Worm (Caenorhabditis elegans): ENCODE data around the gene F49E10.2.

The F49E10.2 gene

DNA sequence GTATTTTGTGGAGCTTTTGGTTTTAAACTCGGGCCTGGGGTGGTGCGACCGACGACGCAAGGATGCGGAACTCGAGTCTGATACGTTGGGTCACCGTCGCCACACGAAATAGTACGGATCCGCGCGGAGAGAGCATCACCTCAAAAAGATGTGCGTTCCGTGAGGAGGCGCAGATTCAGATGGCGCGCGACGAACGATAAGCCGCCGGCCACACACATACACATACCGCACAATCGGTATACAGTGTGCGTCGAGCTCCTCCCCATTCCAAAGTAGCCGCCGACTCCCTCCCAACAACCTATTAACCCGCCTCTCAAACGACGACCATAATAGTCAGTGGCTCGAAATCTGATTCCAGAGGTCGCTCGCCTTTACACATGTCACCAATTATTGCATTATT lies at the start of gene F49E10.2:
Gene F49E10.2, plus strand, starts transcription at position 301 of the 400 bp plus-strand sequence.
- TF ChIP-seq sox-4 (tag; optimal IDR thresholded peaks at IDR 0.05) (no peak), ceh-30 (tag; optimal IDR thresholded peaks at IDR 0.05) (no peak), nhr-232 (tag; optimal IDR thresholded peaks at IDR 0.05) (no peak), elt-2 (tag; optimal IDR thresholded peaks at IDR 0.05) (no peak), ceh-6 (GFP tag; optimal IDR thresholded peaks at IDR 0.05) (no peak), K02D7.2 (tag; optimal IDR thresholded peaks at IDR 0.05) (no peak), pag-3 (tag; optimal IDR thresholded peaks at IDR 0.05; ENCODE audit: borderline replicate concordance) (no peak), rnt-1 (tag; optimal IDR thresholded peaks at IDR 0.05) (no peak), zip-5 (tag; optimal IDR thresholded peaks at IDR 0.05) (no peak), tbx-7 (tag; optimal IDR thresholded peaks at IDR 0.05) (no peak), sox-2 (GFP tag; IDR thresholded peaks at IDR 0.05) (no peak), ztf-16 (tag; optimal IDR thresholded peaks at IDR 0.05) (no peak)

- TF ChIP-seq tbx-7 (tag; optimal IDR thresholded peaks at IDR 0.05) (peak; percentile 30), fkh-6 (tag; optimal IDR thresholded peaks at IDR 0.05) (peak; percentile 33), nfya-1 (tag; optimal IDR thresholded peaks at IDR 0.05) (peak; percentile 92), dve-1 (tag; optimal IDR thresholded peaks at IDR 0.05) (peak; percentile 97), pag-3 (tag; optimal IDR thresholded peaks at IDR 0.05; ENCODE audit: borderline replicate concordance) (no peak), fkh-10 (GFP tag; optimal IDR thresholded peaks at IDR 0.05) (no peak), eyg-1 (tag; optimal IDR thresholded peaks at IDR 0.05) (no peak), npax-4 (tag; optimal IDR thresholded peaks at IDR 0.05) (no peak), pha-2 (tag; optimal IDR thresholded peaks at IDR 0.05) (peak; percentile 46), hlh-6 (tag; optimal IDR thresholded peaks at IDR 0.05) (no peak), syd-9 (tag; optimal IDR thresholded peaks at IDR 0.05) (peak; percentile 71), ceh-24 (tag; optimal IDR thresholded peaks at IDR 0.05) (no peak), pax-1 (tag; optimal IDR thresholded peaks at IDR 0.05) (peak; percentile 78), unc-42 (tag; optimal IDR thresholded peaks at IDR 0.05) (peak; percentile 73), Y22D7AL.16 (tag; optimal IDR thresholded peaks at IDR 0.05) (peak; percentile 39), ceh-18 (tag; optimal IDR thresholded peaks at IDR 0.05) (peak; percentile 99), C08G9.2 (tag; optimal IDR thresholded peaks at IDR 0.05) (peak; percentile 55), hlh-15 (tag; optimal IDR thresholded peaks at IDR 0.05) (no peak), K09A11.1 (tag; optimal IDR thresholded peaks at IDR 0.05; ENCODE audit: insufficient read depth) (peak; percentile 57), unc-3 (GFP tag; conservative IDR thresholded peaks at IDR 0.05) (no peak), unc-3 (tag; optimal IDR thresholded peaks at IDR 0.05) (peak; percentile 51), unc-55 (GFP tag; optimal IDR thresholded peaks at IDR 0.05) (peak; percentile 87), ets-4 (tag; optimal IDR thresholded peaks at IDR 0.05) (peak; percentile 72), rnt-1 (tag; optimal IDR thresholded peaks at IDR 0.05) (peak; percentile 93), nhr-232 (tag; optimal IDR thresholded peaks at IDR 0.05) (peak; percentile 22), pha-4 (tag; optimal IDR thresholded peaks at IDR 0.05) (no peak), pat-9 (tag; optimal IDR thresholded peaks at IDR 0.05) (peak; percentile 54), ztf-16 (tag; optimal IDR thresholded peaks at IDR 0.05) (no peak), sox-2 (GFP tag; IDR thresholded peaks at IDR 0.05) (peak; percentile 70), hlh-8 (tag; optimal IDR thresholded peaks at IDR 0.05) (peak; percentile 9), lin-11 (tag; optimal IDR thresholded peaks at IDR 0.05) (no peak), hlh-30 (tag; optimal IDR thresholded peaks at IDR 0.05; ENCODE audit: insufficient read depth) (peak; percentile 86), dmd-4 (tag; optimal IDR thresholded peaks at IDR 0.05; ENCODE audit: borderline replicate concordance) (peak; percentile 63), ceh-6 (GFP tag; optimal IDR thresholded peaks at IDR 0.05) (peak; percentile 49), tbx-2 (tag; optimal IDR thresholded peaks at IDR 0.05) (peak; percentile 96), ceh-9 (tag; optimal IDR thresholded peaks at IDR 0.05) (no peak), C38D4.7 (GFP tag; optimal IDR thresholded peaks at IDR 0.05) (no peak), odd-2 (tag; optimal IDR thresholded peaks at IDR 0.05) (no peak), ceh-2 (tag; optimal IDR thresholded peaks at IDR 0.05) (peak; percentile 57), che-1 (tag; optimal IDR thresholded peaks at IDR 0.05) (peak; percentile 25), ceh-22 (tag; optimal IDR thresholded peaks at IDR 0.05) (no peak), ceh-30 (tag; optimal IDR thresholded peaks at IDR 0.05) (no peak), unc-86 (tag; optimal IDR thresholded peaks at IDR 0.05) (peak; percentile 46), ceh-48 (tag; optimal IDR thresholded peaks at IDR 0.05) (peak; percentile 7), nhr-11 (tag; optimal IDR thresholded peaks at IDR 0.05) (no peak)
Observed at ce11 chrX:5841060-5841642, 49.0 kb upstream of the F49E10.2 start, which contains the start of gene puf-9. Gene puf-9 (plus strand): TSS chrX:5841592.

Data from whole organism, late embryonic.